Worm (Caenorhabditis elegans) whole organism, L4/young adult: ENCODE measurements around the gene C04F6.9.

Source experiments
- W03F9.2 ChIP-seq: fragments of 150-350 bp; optimal IDR thresholded peaks from 2 replicates; lab custom pipeline; 2014; ENCODE audit warnings: missing biosample characterization, missing genetic modification characterization
- dao-5 ChIP-seq: sonication (generic microtip); optimal IDR thresholded peaks from 2 replicates; lab custom pipeline; 2016; ENCODE audit warnings: missing genotype, missing genetic modification characterization, moderate library complexity, missing compliant biosample characterization

- TF ChIP-seq dao-5 (tag; lab: Kevin White, UChicago) (no peak), W03F9.2 (tag; lab: Kevin White, UChicago) (no peak)
Observed at ce11 chrX:3419084-3419483, 17.3 kb downstream of the C04F6.9 start, which contains the start of gene C04F6.7.
